Worm (Caenorhabditis elegans) whole organism, L1 larva: ENCODE results near the gene F47B8.2.

Experiments
- C16A3.4 ChIP-seq: fragments of 150-350 bp; optimal IDR thresholded peaks from 2 replicates; lab custom pipeline; 2014; ENCODE audit warnings: missing biosample characterization, missing genetic modification characterization
- C34B4.2 ChIP-seq: sonication (generic microtip); optimal IDR thresholded peaks from 2 replicates; lab custom pipeline; 2017; ENCODE audit warnings: mild to moderate bottlenecking, missing genetic modification characterization, missing compliant biosample characterization
- alr-1 ChIP-seq: fragments of 200-800 bp; sonication (Bioruptor generic); optimal IDR thresholded peaks from 2 replicates; lab custom pipeline; 2018; ENCODE audit warnings: borderline replicate concordance, mild to moderate bottlenecking, missing genetic modification characterization, missing compliant biosample characterization
- blmp-1 ChIP-seq: fragments of 150-350 bp; optimal IDR thresholded peaks from 2 replicates; lab custom pipeline; 2014; ENCODE audit warnings: missing biosample characterization, missing genetic modification characterization
- ceh-63 ChIP-seq: fragments of 200-800 bp; sonication (Bioruptor generic); optimal IDR thresholded peaks from 2 replicates; lab custom pipeline; 2018; ENCODE audit warnings: mild to moderate bottlenecking, missing genetic modification characterization, missing compliant biosample characterization
- dpl-1 ChIP-seq, 3 experiments: fragments of 150-350 bp in 2 of 3; sonication (generic microtip) in 1 of 3; optimal IDR thresholded peaks; 2 replicates each; lab custom pipeline; 2014 to 2017; ENCODE audit warnings: missing biosample characterization in 3 of 3, missing genetic modification characterization in 3 of 3, missing genetic modification reagents in 3 of 3
- elt-3 ChIP-seq, 6 experiments: fragments of 150-350 bp in 1 of 6; sonication (generic microtip); optimal IDR thresholded peaks; 2 replicates each; lab custom pipeline; 2017 to 2018; ENCODE audit warnings: missing biosample characterization in 6 of 6, missing genetic modification characterization in 6 of 6, inconsistent platforms in 1 of 6
- ets-5 ChIP-seq: fragments of 200-800 bp; sonication (Bioruptor generic); IDR thresholded peaks from 2 replicates; pipeline ENCODE4 v1.3.6; 2022; ENCODE audit warnings: missing genetic modification characterization, missing compliant biosample characterization
- grh-1 ChIP-seq: fragments of 200-800 bp; sonication (Bioruptor generic); IDR thresholded peaks from 2 replicates; pipeline ENCODE4 v1.3.6; 2022; ENCODE audit warnings: missing genetic modification reagents, missing genetic modification characterization, missing compliant biosample characterization
- hpl-2 ChIP-seq: fragments of 150-350 bp; optimal IDR thresholded peaks from 2 replicates; lab custom pipeline; 2014; ENCODE audit warnings: missing biosample characterization, missing genetic modification reagents, missing genetic modification characterization
- jun-1 ChIP-seq: fragments of 150-350 bp; optimal IDR thresholded peaks from 2 replicates; lab custom pipeline; 2014; ENCODE audit warnings: missing biosample characterization, missing genetic modification reagents, missing genetic modification characterization
- lin-14 ChIP-seq: fragments of 200-800 bp; sonication (Bioruptor generic); optimal IDR thresholded peaks from 2 replicates; lab custom pipeline; 2018; ENCODE audit warnings: mild to moderate bottlenecking, missing genetic modification characterization, moderate library complexity, missing compliant biosample characterization
- lin-39 ChIP-seq: fragments of 150-350 bp; optimal IDR thresholded peaks from 2 replicates; lab custom pipeline; 2014; ENCODE audit warnings: missing biosample characterization, missing genetic modification reagents, missing genetic modification characterization
- lsy-2 ChIP-seq, 2 experiments: fragments of 150-350 bp; optimal IDR thresholded peaks; 2 replicates each; lab custom pipeline; 2014; ENCODE audit warnings: missing biosample characterization in 2 of 2, missing genetic modification characterization in 2 of 2
- mdl-1 ChIP-seq, 2 experiments: fragments of 150-350 bp; optimal IDR thresholded peaks; 2 replicates each; lab custom pipeline; 2014 to 2017; ENCODE audit warnings: missing biosample characterization in 2 of 2, missing genetic modification characterization in 2 of 2, inconsistent platforms in 1 of 2
- nhr-47 ChIP-seq: sonication (generic microtip); optimal IDR thresholded peaks from 2 replicates; lab custom pipeline; 2016; ENCODE audit warnings: mild to moderate bottlenecking, missing genetic modification characterization, moderate library complexity, missing compliant biosample characterization
- nhr-71 ChIP-seq: sonication (generic microtip); optimal IDR thresholded peaks from 2 replicates; lab custom pipeline; 2016; ENCODE audit warnings: mild to moderate bottlenecking, missing genetic modification characterization, moderate library complexity, missing compliant biosample characterization
- nhr-77 ChIP-seq: fragments of 150-350 bp; optimal IDR thresholded peaks from 2 replicates; lab custom pipeline; 2014; ENCODE audit warnings: missing biosample characterization, missing genetic modification characterization
- nhr-85 ChIP-seq: sonication (generic microtip); peaks from one replicate; lab custom pipeline; 2016; ENCODE audit warnings: missing genetic modification characterization, inconsistent platforms, missing compliant biosample characterization
- pag-3 ChIP-seq: sonication (generic microtip); optimal IDR thresholded peaks from 2 replicates; lab custom pipeline; 2017; ENCODE audit warnings: missing genetic modification characterization, mild to moderate bottlenecking, missing compliant biosample characterization, antibody characterized with exemption, borderline replicate concordance; ENCODE audit not compliant: insufficient read depth
- rnt-1 ChIP-seq: sonication (generic microtip); optimal IDR thresholded peaks from 2 replicates; lab custom pipeline; 2016; ENCODE audit warnings: mild to moderate bottlenecking, missing genetic modification characterization, moderate library complexity, missing compliant biosample characterization
- snpc-4 ChIP-seq: fragments of 150-350 bp; optimal IDR thresholded peaks from 2 replicates; lab custom pipeline; 2014; ENCODE audit warnings: missing biosample characterization, missing genetic modification characterization
- snu-23 ChIP-seq: sonication (generic microtip); optimal IDR thresholded peaks from 2 replicates; lab custom pipeline; 2016; ENCODE audit warnings: missing genetic modification characterization, missing compliant biosample characterization
- sox-4 ChIP-seq: sonication (generic microtip); optimal IDR thresholded peaks from 2 replicates; lab custom pipeline; 2016; ENCODE audit warnings: missing genetic modification characterization, missing compliant biosample characterization
- unc-86 ChIP-seq: sonication (generic microtip); optimal IDR thresholded peaks from 2 replicates; lab custom pipeline; 2016; ENCODE audit warnings: missing genetic modification characterization, missing compliant biosample characterization
- unc-98 ChIP-seq: fragments of 200-800 bp; sonication (Bioruptor generic); IDR thresholded peaks from 2 replicates; pipeline ENCODE4 v1.3.6; 2022; ENCODE audit warnings: missing genetic modification characterization, missing compliant biosample characterization
- vab-15 ChIP-seq: sonication (generic microtip); optimal IDR thresholded peaks from 2 replicates; lab custom pipeline; 2017; ENCODE audit warnings: missing genotype, mild to moderate bottlenecking, missing genetic modification characterization, missing compliant biosample characterization
- zag-1 ChIP-seq: fragments of 150-350 bp; optimal IDR thresholded peaks from 2 replicates; lab custom pipeline; 2014; ENCODE audit warnings: missing biosample characterization, missing genetic modification characterization
- zip-4 ChIP-seq: fragments of 200-800 bp; sonication (Bioruptor generic); optimal IDR thresholded peaks from 2 replicates; lab custom pipeline; 2018; ENCODE audit warnings: mild to moderate bottlenecking, missing genetic modification characterization, moderate library complexity, missing compliant biosample characterization

F47B8.2 gene

DNA sequence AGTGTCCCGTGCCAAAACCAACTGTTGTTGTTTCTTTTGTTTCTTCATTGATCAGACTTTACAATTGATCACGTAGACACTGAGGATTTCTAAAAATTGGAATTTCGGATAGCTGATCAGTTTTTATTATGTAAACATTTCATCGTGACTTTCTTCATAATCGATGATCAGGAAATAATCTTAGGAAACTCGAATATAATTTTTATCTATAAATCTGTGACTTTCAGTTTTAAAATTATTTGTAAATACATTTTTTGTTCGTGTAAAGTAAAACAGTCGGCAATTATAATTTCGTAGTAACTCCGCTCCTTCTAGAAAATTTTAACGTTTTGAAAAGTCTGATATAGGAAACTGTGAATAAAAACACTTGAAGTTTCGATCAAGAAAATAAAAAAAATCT is 45.7 kb downstream of the F47B8.2 start, which contains the start of gene F40G12.5:
Gene F40G12.5 (minus strand): TSS at position 101 of the 400 bp plus-strand sequence.
- no peak for TF ChIP-seq zag-1
- no peak for TF ChIP-seq hpl-2 (GFP tag; lab: Kevin White, UChicago)
- no peak for TF ChIP-seq rnt-1 (tag; lab: Kevin White, UChicago)
- TF ChIP-seq C16A3.4 (tag; lab: Kevin White, UChicago): no peak
- no peak for TF ChIP-seq grh-1 (GFP tag; lab: Robert Waterston, UW)
- no peak for TF ChIP-seq mdl-1 (tag; optimal IDR thresholded peaks at IDR 0.05; lab: Kevin White, UChicago)
- TF ChIP-seq lin-14 (GFP tag; lab: Kevin White, UChicago): no peak
- no peak for TF ChIP-seq dpl-1 (GFP tag; optimal IDR thresholded peaks at IDR 0.05; lab: Kevin White, UChicago)
- TF ChIP-seq nhr-77 (tag; lab: Kevin White, UChicago): no peak
- TF ChIP-seq vab-15 (tag; lab: Kevin White, UChicago): no peak
- TF ChIP-seq unc-98 (GFP tag; lab: Robert Waterston, UW): no peak

DNA sequence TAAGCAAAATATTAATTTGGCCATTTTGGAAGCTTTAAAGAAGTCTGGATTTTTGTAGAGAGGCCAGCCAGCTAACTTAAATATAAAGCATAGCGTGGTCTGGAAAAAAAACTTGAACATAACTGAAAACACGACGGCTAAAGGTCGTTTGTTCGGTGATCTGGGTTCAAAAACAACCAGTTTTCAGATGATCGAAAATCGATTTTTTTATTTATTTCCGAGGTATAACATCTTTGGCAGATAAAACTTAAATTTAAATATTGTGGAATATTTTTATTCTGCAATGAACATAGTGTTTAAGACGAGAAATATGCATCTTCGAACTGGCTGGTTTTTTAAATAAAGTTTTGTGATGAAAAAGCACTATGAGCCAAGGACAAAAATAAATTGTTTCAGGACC is 47.8 kb downstream of the F47B8.2 start, which contains the start of gene F40G12.4:
Gene F40G12.4 (minus strand): TSS at position 101 of the 400 bp plus-strand sequence.
- TF ChIP-seq lin-39 (tag; lab: Kevin White, UChicago) (no peak), pag-3 (no peak), unc-86 (tag; lab: Kevin White, UChicago) (no peak), elt-3 (tag; optimal IDR thresholded peaks at IDR 0.05; lab: Kevin White, UChicago) (no peak), nhr-47 (tag; lab: Kevin White, UChicago) (no peak), zip-4 (GFP tag; lab: Kevin White, UChicago) (no peak), dpl-1 (GFP tag; optimal IDR thresholded peaks at IDR 0.05; lab: Kevin White, UChicago) (no peak), blmp-1 (tag; lab: Kevin White, UChicago) (no peak), ets-5 (GFP tag; lab: Robert Waterston, UW) (no peak), nhr-71 (no peak), C34B4.2 (tag; lab: Kevin White, UChicago) (no peak), alr-1 (tag; lab: Kevin White, UChicago) (no peak), lsy-2 (tag; optimal IDR thresholded peaks at IDR 0.05; lab: Kevin White, UChicago) (no peak), snpc-4 (tag; lab: Kevin White, UChicago) (no peak), jun-1 (tag; lab: Kevin White, UChicago) (no peak), sox-4 (tag; lab: Kevin White, UChicago) (no peak), ceh-63 (GFP tag; lab: Kevin White, UChicago) (no peak), snu-23 (GFP tag; lab: Kevin White, UChicago) (no peak), grh-1 (GFP tag; lab: Robert Waterston, UW) (no peak)

- no peak for TF ChIP-seq vab-15 (tag; lab: Kevin White, UChicago)
- TF ChIP-seq nhr-85 (tag; lab: Kevin White, UChicago): no peak
Observed at ce11 chrV:14267326-14267942, 49.0 kb downstream of the F47B8.2 start.
